Fruit fly (Drosophila melanogaster): Measurements from ENCODE around the gene hzg.

The hzg gene

DNA sequence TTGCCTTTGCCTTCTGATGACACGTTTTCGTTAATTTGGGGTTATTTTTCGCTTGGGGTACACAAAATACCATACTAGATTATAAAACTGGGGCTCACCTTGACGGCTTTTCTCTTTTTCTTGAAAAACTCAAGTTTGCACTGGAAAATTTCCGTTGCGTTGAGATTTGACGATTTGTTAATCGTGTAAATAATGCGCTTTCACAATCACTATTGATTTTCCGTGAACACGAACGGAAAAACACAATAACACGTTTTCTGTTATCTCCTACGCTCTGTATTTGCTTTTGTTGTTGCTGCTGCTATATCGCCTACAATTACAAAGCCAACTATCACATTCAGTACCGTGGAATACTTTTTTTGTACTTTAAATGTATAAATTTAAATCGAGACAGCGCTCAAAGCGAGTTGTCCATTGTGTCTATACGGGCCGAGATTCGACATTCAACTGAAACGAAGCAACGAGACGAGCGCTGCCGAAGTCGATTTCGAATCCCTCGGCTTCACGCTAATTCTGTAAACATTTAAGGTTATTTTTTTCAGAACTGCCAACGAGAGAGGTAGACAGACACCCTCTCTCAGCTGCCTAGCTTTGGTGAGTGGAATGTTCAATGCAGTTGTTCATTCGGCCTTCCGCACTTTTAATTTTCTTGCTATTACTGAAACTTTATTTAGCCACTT, 42.0 kb upstream of the hzg start (continued):
- no peak for TF ChIP-seq Atf3 (GFP tag; optimal IDR thresholded peaks at IDR 0.05)
- no peak for TF ChIP-seq CG18262 (tag; optimal IDR thresholded peaks at IDR 0.05)
- no peak for TF ChIP-seq CHES-1-like (GFP tag; optimal IDR thresholded peaks at IDR 0.05)
- peak; percentile 48 for TF ChIP-seq D19A (tag; optimal IDR thresholded peaks at IDR 0.05)
- TF ChIP-seq CG17385 (GFP tag; optimal IDR thresholded peaks at IDR 0.05), result peak; percentile 1
- no peak for TF ChIP-seq al (GFP tag; IDR thresholded peaks at IDR 0.05)
- no peak for TF ChIP-seq bowl (GFP tag; IDR thresholded peaks at IDR 0.05)
- TF ChIP-seq HmgD (GFP tag; optimal IDR thresholded peaks at IDR 0.05), result no peak
- TF ChIP-seq CG15011 (GFP tag; optimal IDR thresholded peaks at IDR 0.05), result no peak
- no peak for TF ChIP-seq corto (GFP tag; optimal IDR thresholded peaks at IDR 0.05)
- TF ChIP-seq abd-A (tag; optimal IDR thresholded peaks at IDR 0.05), result peak; percentile 85
- TF ChIP-seq CG7271 (tag; optimal IDR thresholded peaks at IDR 0.05), result no peak
- TF ChIP-seq CG33557 (GFP tag; optimal IDR thresholded peaks at IDR 0.05), result no peak
- no peak for TF ChIP-seq Atf-2 (GFP tag; optimal IDR thresholded peaks at IDR 0.05)
- no peak for TF ChIP-seq PHDP (tag; optimal IDR thresholded peaks at IDR 0.05)
- TF ChIP-seq Max (GFP tag; optimal IDR thresholded peaks at IDR 0.05), result no peak
- no peak for TF ChIP-seq Optix (GFP tag; IDR thresholded peaks at IDR 0.05)
- TF ChIP-seq CG7963 (GFP tag; IDR thresholded peaks at IDR 0.05; ENCODE audit: partially characterized antibody), result no peak
- no peak for TF ChIP-seq CG6654 (GFP tag; optimal IDR thresholded peaks at IDR 0.05)
- TF ChIP-seq crol (GFP tag; IDR thresholded peaks at IDR 0.05), result no peak
- TF ChIP-seq vvl (GFP tag; IDR thresholded peaks at IDR 0.05), result no peak; the same call in 1 of the 2 replicates
- no peak for TF ChIP-seq Oaz (GFP tag; IDR thresholded peaks at IDR 0.05)
- TF ChIP-seq CG7987 (GFP tag; optimal IDR thresholded peaks at IDR 0.05), result peak; percentile 18
- no peak for TF ChIP-seq CkIIα-i1 (GFP tag; IDR thresholded peaks at IDR 0.05)
- TF ChIP-seq mam (GFP tag; optimal IDR thresholded peaks at IDR 0.05), result no peak
- TF ChIP-seq zfh2 (GFP tag; optimal IDR thresholded peaks at IDR 0.05), result no peak
- TF ChIP-seq exex (tag; optimal IDR thresholded peaks at IDR 0.05), result peak; percentile 53
- no peak for TF ChIP-seq Scr (GFP tag; IDR thresholded peaks at IDR 0.05; ENCODE audit: partially characterized antibody)
- TF ChIP-seq Abd-B (GFP tag; optimal IDR thresholded peaks at IDR 0.05), result no peak
- TF ChIP-seq Nf-YA (GFP tag; IDR thresholded peaks at IDR 0.05), result no peak
- peak; percentile 63 for TF ChIP-seq Rfx (GFP tag; IDR thresholded peaks at IDR 0.05)
- no peak for TF ChIP-seq crp (GFP tag; optimal IDR thresholded peaks at IDR 0.05)
- no peak for TF ChIP-seq vnd (GFP tag; IDR thresholded peaks at IDR 0.05; ENCODE audit: partially characterized antibody)
- TF ChIP-seq CG9932 (GFP tag; IDR thresholded peaks at IDR 0.05), result no peak
- TF ChIP-seq CG8290 (GFP tag; optimal IDR thresholded peaks at IDR 0.05), result no peak
- TF ChIP-seq CG8290 (tag; optimal IDR thresholded peaks at IDR 0.05), result peak; percentile 30 to 84
- no peak for TF ChIP-seq yki (optimal IDR thresholded peaks at IDR 0.05)
- peak; percentile 10; the same call in 1 of the 2 replicates for TF ChIP-seq CG13287 (GFP tag; IDR thresholded peaks at IDR 0.05; ENCODE audit: partially characterized antibody)
- TF ChIP-seq CG17802 (tag; optimal IDR thresholded peaks at IDR 0.05), result no peak
- TF ChIP-seq CG6254 (GFP tag; optimal IDR thresholded peaks at IDR 0.05), result no peak
- TF ChIP-seq Lpt (GFP tag; optimal IDR thresholded peaks at IDR 0.05), result no peak
- TF ChIP-seq sc (optimal IDR thresholded peaks at IDR 0.05), result no peak
- no peak for TF ChIP-seq sc (GFP tag; optimal IDR thresholded peaks at IDR 0.05)
- peak; percentile 5 for TF ChIP-seq Xbp1 (GFP tag; optimal IDR thresholded peaks at IDR 0.05)
- no peak for TF ChIP-seq CG9609 (GFP tag; optimal IDR thresholded peaks at IDR 0.05)
- TF ChIP-seq knrl (GFP tag; IDR thresholded peaks at IDR 0.05; ENCODE audit: partially characterized antibody), result no peak; the same call in 2 of the 3 replicates
- TF ChIP-seq disco-r (GFP tag; optimal IDR thresholded peaks at IDR 0.05), result no peak
- TF ChIP-seq sima (GFP tag; optimal IDR thresholded peaks at IDR 0.05), result no peak
- peak; percentile 6 for TF ChIP-seq zf30C (GFP tag; optimal IDR thresholded peaks at IDR 0.05)
- TF ChIP-seq CTCF (GFP tag; optimal IDR thresholded peaks at IDR 0.05), result no peak
- TF ChIP-seq gsb (GFP tag; IDR thresholded peaks at IDR 0.05), result no peak
- no peak for TF ChIP-seq Chrac-16 (GFP tag; optimal IDR thresholded peaks at IDR 0.05)
